Worm (Caenorhabditis elegans) whole organism, L3 larva: ENCODE measurements around the gene F49C5.10.

Source experiments
- R02D3.7 ChIP-seq: fragments of 150-350 bp; optimal IDR thresholded peaks from 2 replicates; lab custom pipeline; 2014; ENCODE audit warnings: missing biosample characterization, missing genetic modification characterization
- aly-2 ChIP-seq: fragments of 150-350 bp; optimal IDR thresholded peaks from 2 replicates; lab custom pipeline; 2014; ENCODE audit warnings: missing biosample characterization, missing genetic modification characterization
- ama-1 ChIP-seq: fragments of 150-350 bp; optimal IDR thresholded peaks from 2 replicates; lab custom pipeline; 2018
- ceh-16 ChIP-seq: sonication (generic microtip); optimal IDR thresholded peaks from 2 replicates; lab custom pipeline; 2017; ENCODE audit warnings: missing biosample characterization, missing genetic modification characterization
- ceh-82 ChIP-seq: fragments of 150-350 bp; optimal IDR thresholded peaks from 2 replicates; lab custom pipeline; 2014; ENCODE audit warnings: missing biosample characterization, missing genetic modification characterization
- ceh-9 ChIP-seq: sonication (generic microtip); optimal IDR thresholded peaks from 2 replicates; lab custom pipeline; 2018; ENCODE audit warnings: missing biosample characterization, missing genetic modification characterization
- daf-12 ChIP-seq: fragments of 150-350 bp; optimal IDR thresholded peaks from 2 replicates; lab custom pipeline; 2014; ENCODE audit warnings: missing biosample characterization, missing genetic modification reagents, missing genetic modification characterization
- egl-27 ChIP-seq: sonication (generic microtip); optimal IDR thresholded peaks from 4 replicates; lab custom pipeline; 2017; ENCODE audit warnings: missing biosample characterization, missing genetic modification reagents, missing genetic modification characterization
- egl-5 ChIP-seq: fragments of 150-350 bp; optimal IDR thresholded peaks from 2 replicates; lab custom pipeline; 2017; ENCODE audit warnings: missing biosample characterization, missing genetic modification reagents, missing genetic modification characterization, inconsistent platforms
- elt-1 ChIP-seq: fragments of 150-350 bp; optimal IDR thresholded peaks from 2 replicates; lab custom pipeline; 2014; ENCODE audit warnings: missing biosample characterization, missing genetic modification characterization
- elt-2 ChIP-seq: sonication (generic microtip); optimal IDR thresholded peaks from 2 replicates; lab custom pipeline; 2016; ENCODE audit warnings: missing genetic modification reagents, mild to moderate bottlenecking, missing genetic modification characterization, missing compliant biosample characterization
- eor-1 ChIP-seq, 2 experiments: fragments of 150-350 bp; optimal IDR thresholded peaks; 2 replicates each; lab custom pipeline; 2014 to 2018; ENCODE audit warnings: missing biosample characterization in 2 of 2, missing genetic modification characterization in 2 of 2
- fkh-10 ChIP-seq: sonication (generic microtip); optimal IDR thresholded peaks from 2 replicates; lab custom pipeline; 2017; ENCODE audit warnings: missing biosample characterization, missing genetic modification reagents, missing genetic modification characterization
- fkh-2 ChIP-seq: fragments of 150-350 bp; optimal IDR thresholded peaks from 2 replicates; lab custom pipeline; 2014; ENCODE audit warnings: missing biosample characterization, missing genetic modification reagents, missing genetic modification characterization
- fos-1 ChIP-seq: fragments of 150-350 bp; optimal IDR thresholded peaks from 2 replicates; lab custom pipeline; 2014; ENCODE audit warnings: missing biosample characterization, missing genetic modification characterization
- jun-1 ChIP-seq: fragments of 150-350 bp; optimal IDR thresholded peaks from 2 replicates; lab custom pipeline; 2014; ENCODE audit warnings: missing biosample characterization, missing genetic modification reagents, missing genetic modification characterization
- lin-39 ChIP-seq: fragments of 150-350 bp; optimal IDR thresholded peaks from 2 replicates; lab custom pipeline; 2018; ENCODE audit warnings: missing biosample characterization, missing genetic modification reagents, missing genetic modification characterization
- mdl-1 ChIP-seq: fragments of 150-350 bp; optimal IDR thresholded peaks from 2 replicates; lab custom pipeline; 2014; ENCODE audit warnings: missing biosample characterization, missing genetic modification characterization
- mml-1 ChIP-seq: fragments of 150-350 bp; sonication (generic microtip); optimal IDR thresholded peaks from 3 replicates; lab custom pipeline; 2014; ENCODE audit warnings: missing biosample characterization, missing genetic modification characterization
- nfya-1 ChIP-seq: sonication (generic microtip); optimal IDR thresholded peaks from 2 replicates; lab custom pipeline; 2017; ENCODE audit warnings: missing genetic modification characterization, mild to moderate bottlenecking, missing compliant biosample characterization, antibody characterized with exemption, moderate library complexity; ENCODE audit not compliant: insufficient read depth
- nhr-11 ChIP-seq: fragments of 150-350 bp; optimal IDR thresholded peaks from 2 replicates; lab custom pipeline; 2014; ENCODE audit warnings: missing biosample characterization, missing genetic modification characterization
- nhr-23 ChIP-seq: fragments of 150-350 bp; optimal IDR thresholded peaks from 2 replicates; lab custom pipeline; 2014; ENCODE audit warnings: missing biosample characterization, missing genetic modification reagents, missing genetic modification characterization
- nhr-237 ChIP-seq: fragments of 150-350 bp; optimal IDR thresholded peaks from 2 replicates; lab custom pipeline; 2014; ENCODE audit warnings: missing biosample characterization, missing genetic modification characterization
- nhr-25 ChIP-seq: sonication (generic microtip); optimal IDR thresholded peaks from 2 replicates; lab custom pipeline; 2017; ENCODE audit warnings: missing biosample characterization, missing genetic modification characterization
- nhr-28 ChIP-seq: fragments of 150-350 bp; optimal IDR thresholded peaks from 2 replicates; lab custom pipeline; 2014; ENCODE audit warnings: missing biosample characterization, missing genetic modification characterization
- nhr-43 ChIP-seq: sonication (generic microtip); optimal IDR thresholded peaks from 2 replicates; lab custom pipeline; 2016; ENCODE audit warnings: mild to moderate bottlenecking, missing genetic modification characterization, missing compliant biosample characterization; ENCODE audit not compliant: poor library complexity, severe bottlenecking
- nhr-76 ChIP-seq: fragments of 150-350 bp; sonication (generic microtip); optimal IDR thresholded peaks from 5 replicates; lab custom pipeline; 2014; ENCODE audit warnings: missing biosample characterization, missing genetic modification characterization
- nhr-77 ChIP-seq: fragments of 150-350 bp; optimal IDR thresholded peaks from 2 replicates; lab custom pipeline; 2014; ENCODE audit warnings: missing biosample characterization, missing genetic modification characterization
- pha-4 ChIP-seq: fragments of 150-350 bp; optimal IDR thresholded peaks from 2 replicates; lab custom pipeline; 2014; ENCODE audit warnings: missing biosample characterization, missing genetic modification reagents, missing genetic modification characterization
- pqm-1 ChIP-seq: fragments of 150-350 bp; optimal IDR thresholded peaks from 2 replicates; lab custom pipeline; 2017; ENCODE audit warnings: missing biosample characterization, missing genetic modification characterization, inconsistent platforms
- sea-2 ChIP-seq: fragments of 150-350 bp; sonication (generic microtip); optimal IDR thresholded peaks from 4 replicates; lab custom pipeline; 2014; ENCODE audit warnings: missing biosample characterization, missing genetic modification reagents, missing genetic modification characterization
- skn-1 ChIP-seq: fragments of 150-350 bp; optimal IDR thresholded peaks from 2 replicates; lab custom pipeline; 2014; ENCODE audit warnings: missing biosample characterization, missing genetic modification characterization
- snpc-4 ChIP-seq: fragments of 150-350 bp; optimal IDR thresholded peaks from 2 replicates; lab custom pipeline; 2014; ENCODE audit warnings: missing biosample characterization, missing genetic modification characterization
- tbx-2 ChIP-seq: sonication (generic microtip); optimal IDR thresholded peaks from 2 replicates; lab custom pipeline; 2016; ENCODE audit warnings: mild to moderate bottlenecking, missing genetic modification characterization, missing compliant biosample characterization
- unc-39 ChIP-seq: sonication (generic microtip); optimal IDR thresholded peaks from 4 replicates; lab custom pipeline; 2017; ENCODE audit warnings: missing biosample characterization, missing genetic modification characterization
- unc-62 ChIP-seq: fragments of 150-350 bp; sonication (generic microtip); optimal IDR thresholded peaks from 4 replicates; lab custom pipeline; 2014; ENCODE audit warnings: missing biosample characterization, missing genetic modification reagents, missing genetic modification characterization
- zag-1 ChIP-seq: fragments of 150-350 bp; optimal IDR thresholded peaks from 2 replicates; lab custom pipeline; 2014; ENCODE audit warnings: missing biosample characterization, missing genetic modification characterization
- ztf-11 ChIP-seq: fragments of 150-350 bp; optimal IDR thresholded peaks from 2 replicates; lab custom pipeline; 2014; ENCODE audit warnings: missing biosample characterization, missing genetic modification characterization
- ztf-4 ChIP-seq: fragments of 150-350 bp; optimal IDR thresholded peaks from 2 replicates; lab custom pipeline; 2014; ENCODE audit warnings: missing biosample characterization, missing genetic modification characterization

Gene F49C5.10

DNA sequence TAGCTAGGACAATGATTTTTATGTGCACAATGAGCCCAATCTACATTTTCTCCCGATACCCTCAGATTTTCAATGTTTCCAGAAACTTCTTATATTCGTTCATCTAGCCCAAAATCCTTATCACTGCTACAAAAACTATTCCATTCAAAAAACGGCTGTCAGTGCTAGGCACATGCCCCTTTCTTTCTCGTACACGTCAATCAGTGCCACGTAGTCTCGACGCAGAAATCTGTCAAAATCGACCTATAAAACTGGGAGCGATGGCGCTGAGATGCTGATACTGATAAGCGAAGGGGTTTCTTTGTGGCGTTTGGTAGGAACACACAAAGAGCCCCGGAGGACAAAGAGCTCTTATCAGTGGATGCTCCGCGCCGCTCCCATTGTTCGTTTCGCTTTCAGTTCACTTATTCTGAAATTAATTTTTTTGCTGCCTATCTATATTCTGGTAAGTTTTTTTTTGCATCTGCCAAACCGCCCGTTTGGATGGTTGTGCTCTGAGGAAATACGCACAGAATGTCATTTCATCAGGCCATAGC is 27.7 kb upstream of the F49C5.10 start, which contains the start of gene srh-70:
Gene srh-70 (minus strand): TSS at position 51 of the 536 bp plus-strand sequence.
- TF ChIP-seq ceh-16 = no peak
- TF ChIP-seq nhr-43 (tag; lab: Kevin White, UChicago) = no peak
- no peak for TF ChIP-seq fkh-10 (GFP tag; lab: Kevin White, UChicago)
- TF ChIP-seq ceh-82 = no peak
- TF ChIP-seq ztf-4 (tag; lab: Kevin White, UChicago) = no peak
- TF ChIP-seq elt-2 = peak; percentile 99
- TF ChIP-seq mdl-1 = no peak
- TF ChIP-seq nhr-237 (tag; lab: Kevin White, UChicago) = no peak
- no peak for TF ChIP-seq snpc-4 (tag; lab: Kevin White, UChicago)
- TF ChIP-seq nhr-77 (tag; lab: Kevin White, UChicago) = no peak
- peak; percentile 25 for TF ChIP-seq nfya-1 (tag; lab: Kevin White, UChicago)
- TF ChIP-seq pqm-1 (tag; lab: Kevin White, UChicago) = peak; percentile 89

DNA sequence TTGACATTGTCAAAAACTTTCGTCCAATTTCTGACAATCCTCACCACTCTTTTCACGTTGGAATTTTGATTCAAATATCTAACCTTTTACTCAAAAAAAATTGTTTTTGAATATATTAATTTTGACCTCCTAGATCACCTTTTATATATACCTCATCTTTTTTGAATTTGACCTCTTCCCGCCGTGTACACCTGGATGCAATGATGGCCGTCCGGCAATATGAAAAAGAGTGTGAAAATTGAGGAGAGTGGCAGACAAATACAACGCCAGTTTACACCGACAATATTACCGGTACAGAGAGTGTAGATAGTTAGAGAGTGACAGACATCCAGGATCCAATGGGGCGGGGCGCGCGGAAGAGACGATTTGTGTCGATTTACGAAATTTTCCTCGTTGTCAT is 26.9 kb upstream of the F49C5.10 start, which contains the start of gene ceh-99:
Gene ceh-99 (plus strand): TSS at position 366 of the 400 bp plus-strand sequence.
- TF ChIP-seq sea-2 (no peak), ceh-9 (tag; lab: Kevin White, UChicago) (no peak), nhr-28 (tag; lab: Kevin White, UChicago) (no peak), aly-2 (tag; lab: Kevin White, UChicago) (no peak), egl-27 (tag; lab: Kevin White, UChicago) (no peak), ama-1 (lab: Kevin White, UChicago) (no peak), pha-4 (tag; lab: Kevin White, UChicago) (no peak), unc-62 (GFP tag; lab: Kevin White, UChicago) (no peak), nhr-76 (tag; lab: Kevin White, UChicago) (no peak), zag-1 (tag; lab: Kevin White, UChicago) (no peak), nhr-25 (no peak), eor-1 (tag; optimal IDR thresholded peaks at IDR 0.05; lab: Kevin White, UChicago) (no peak), jun-1 (tag; lab: Kevin White, UChicago) (no peak), ceh-16 (no peak), skn-1 (no peak), fkh-2 (tag; lab: Kevin White, UChicago) (no peak), elt-1 (tag; lab: Kevin White, UChicago) (no peak)

DNA sequence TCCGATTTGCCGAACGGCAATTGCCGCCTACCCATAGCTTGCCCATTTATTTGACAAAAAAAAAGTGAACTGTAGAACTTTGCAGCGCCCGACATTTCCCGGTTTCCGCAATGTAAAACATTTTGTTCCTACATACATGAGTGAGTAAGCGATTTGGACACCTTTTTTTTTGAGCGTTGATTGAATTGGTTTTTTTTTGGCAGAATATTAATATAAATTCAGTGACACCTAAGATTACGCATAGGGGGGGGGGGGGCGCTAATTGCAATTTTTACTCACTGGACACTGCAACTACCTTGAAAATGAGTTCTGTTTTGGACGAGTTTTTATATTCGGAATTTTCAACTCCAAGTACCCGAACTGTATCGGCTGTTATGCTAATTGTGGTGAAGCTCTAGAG is 21.0 kb upstream of the F49C5.10 start, which contains the start of gene srx-118:
Gene srx-118 (plus strand): TSS at position 301 of the 400 bp plus-strand sequence.
- no peak for TF ChIP-seq skn-1
- TF ChIP-seq tbx-2 = no peak
- no peak for TF ChIP-seq daf-12 (tag; lab: Kevin White, UChicago)
- TF ChIP-seq mml-1 (tag; lab: Kevin White, UChicago) = no peak
- TF ChIP-seq fkh-2 (tag; lab: Kevin White, UChicago) = no peak
- no peak for TF ChIP-seq ama-1 (lab: Kevin White, UChicago)
- no peak for TF ChIP-seq nhr-23 (tag; lab: Kevin White, UChicago)
- no peak for TF ChIP-seq lin-39 (tag; lab: Kevin White, UChicago)

DNA sequence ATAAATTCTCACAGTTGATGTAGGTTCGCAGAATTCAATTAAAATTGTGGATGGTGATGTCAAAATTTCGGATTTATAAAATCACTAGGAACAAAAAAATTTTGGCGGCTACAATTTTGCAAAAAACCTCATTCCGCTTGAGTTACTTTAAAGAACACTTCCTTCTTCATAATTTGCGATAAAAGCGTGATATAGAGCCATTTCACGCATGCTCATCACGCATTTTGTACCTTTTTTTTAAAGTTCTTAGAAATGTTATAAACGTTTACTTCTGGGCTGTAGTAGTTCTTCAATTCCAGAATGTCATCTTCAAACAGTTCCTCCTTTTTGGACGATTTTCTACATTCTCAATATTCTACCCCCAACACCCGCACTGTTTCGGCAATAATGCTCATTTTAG is 18.6 kb upstream of the F49C5.10 start, which contains the start of gene srx-119:
Gene srx-119 (plus strand): TSS at position 301 of the 400 bp plus-strand sequence.
- TF ChIP-seq nfya-1 (tag; lab: Kevin White, UChicago) = no peak
- TF ChIP-seq fkh-10 (GFP tag; lab: Kevin White, UChicago) = no peak
- no peak for TF ChIP-seq ztf-11 (tag; lab: Kevin White, UChicago)
- no peak for TF ChIP-seq skn-1

DNA sequence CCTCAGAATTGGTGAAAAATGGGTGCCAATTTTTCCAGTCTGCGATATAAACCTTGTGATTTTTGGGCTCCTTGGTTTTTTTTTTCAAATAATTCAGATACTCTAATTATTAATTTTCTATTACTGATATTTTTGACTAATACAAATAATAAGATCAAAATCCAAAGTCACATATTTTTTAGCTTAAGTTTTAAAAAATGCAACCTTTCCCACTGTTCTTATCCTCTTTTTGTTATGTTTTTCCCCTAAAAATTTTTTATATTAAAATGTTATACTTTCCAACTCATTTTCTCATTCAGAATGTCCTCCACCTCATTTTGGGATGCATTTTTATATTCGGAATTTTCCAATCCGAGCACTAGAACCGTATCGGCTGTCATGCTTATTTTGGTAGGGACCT is 15.6 kb upstream of the F49C5.10 start, which contains the start of gene srx-120:
Gene srx-120 (plus strand): TSS at position 301 of the 400 bp plus-strand sequence.
- TF ChIP-seq fkh-10 (GFP tag; lab: Kevin White, UChicago) (no peak), ceh-82 (no peak), nhr-28 (tag; lab: Kevin White, UChicago) (no peak), unc-39 (tag; lab: Kevin White, UChicago) (no peak), pha-4 (tag; lab: Kevin White, UChicago) (no peak), fkh-2 (tag; lab: Kevin White, UChicago) (no peak), fos-1 (tag; lab: Kevin White, UChicago) (no peak), unc-62 (GFP tag; lab: Kevin White, UChicago) (no peak), ztf-4 (tag; lab: Kevin White, UChicago) (no peak), mdl-1 (no peak), snpc-4 (tag; lab: Kevin White, UChicago) (no peak), nhr-11 (tag; lab: Kevin White, UChicago) (no peak), mml-1 (tag; lab: Kevin White, UChicago) (no peak), egl-5 (tag; lab: Kevin White, UChicago) (no peak), R02D3.7 (tag; lab: Kevin White, UChicago) (no peak)
